Worm (Caenorhabditis elegans) whole organism, young adult: ENCODE data around the gene dod-24.

Experiments
- B0035.1 ChIP-seq: sonication (generic microtip); optimal IDR thresholded peaks from 2 replicates; lab custom pipeline; 2016; ENCODE audit warnings: missing genetic modification characterization, mild to moderate bottlenecking, missing compliant biosample characterization, missing genotype, missing genetic modification reagents
- C06A6.2 ChIP-seq: fragments of 200-800 bp; sonication (Bioruptor generic); conservative IDR thresholded peaks from 2 replicates; pipeline ENCODE4 v1.3.6; 2022; ENCODE audit warnings: missing genetic modification characterization, missing compliant biosample characterization
- F10E7.11 ChIP-seq: sonication (generic microtip); optimal IDR thresholded peaks from 2 replicates; lab custom pipeline; 2017; ENCODE audit warnings: mild to moderate bottlenecking, missing genetic modification characterization, moderate library complexity, missing compliant biosample characterization
- F23B12.7 ChIP-seq: sonication (generic microtip); optimal IDR thresholded peaks from 2 replicates; lab custom pipeline; 2017; ENCODE audit warnings: missing genetic modification characterization, mild to moderate bottlenecking, missing compliant biosample characterization, antibody characterized with exemption, moderate library complexity; ENCODE audit not compliant: insufficient read depth
- K11D2.4 ChIP-seq: fragments of 200-800 bp; sonication (Bioruptor generic); IDR thresholded peaks from 2 replicates; pipeline ENCODE4 v1.3.6; 2022; ENCODE audit warnings: missing genetic modification reagents, missing genetic modification characterization, missing compliant biosample characterization
- Y67H2A.10 ChIP-seq: fragments of 200-800 bp; sonication (Bioruptor generic); conservative IDR thresholded peaks from 2 replicates; pipeline ENCODE4 v1.3.6; 2022; ENCODE audit warnings: missing genetic modification reagents, missing genetic modification characterization, missing compliant biosample characterization
- Y79H2A.3 ChIP-seq: fragments of 200-800 bp; sonication (Bioruptor generic); conservative IDR thresholded peaks from 2 replicates; pipeline ENCODE4 v1.3.6; 2022; ENCODE audit warnings: missing genetic modification reagents, missing genetic modification characterization, missing compliant biosample characterization
- Y95B8A.8 ChIP-seq: fragments of 200-800 bp; sonication (Bioruptor generic); IDR thresholded peaks from 2 replicates; pipeline ENCODE4 v1.3.6; 2022; ENCODE audit warnings: missing genetic modification reagents, missing genetic modification characterization, missing compliant biosample characterization
- akir-1 ChIP-seq: fragments of 200-800 bp; sonication (Bioruptor generic); optimal IDR thresholded peaks from 2 replicates; lab custom pipeline; 2018; ENCODE audit warnings: mild to moderate bottlenecking, missing genetic modification characterization, moderate library complexity, missing compliant biosample characterization
- ama-1 ChIP-seq, 3 experiments: fragments of 150-350 bp in 1 of 3; sonication (generic microtip) in 2 of 3; optimal IDR thresholded peaks; 2 replicates each; lab custom pipeline; 2014 to 2018; ENCODE audit warnings: missing biosample characterization in 2 of 3, missing genetic modification characterization in 2 of 3, missing genetic modification reagents in 2 of 3
- aptf-2 ChIP-seq: fragments of 200-800 bp; sonication (Bioruptor generic); conservative IDR thresholded peaks from 2 replicates; pipeline ENCODE4 v1.3.6; 2022; ENCODE audit warnings: missing genetic modification reagents, missing genetic modification characterization, missing compliant biosample characterization
- athp-1 ChIP-seq: sonication (generic microtip); optimal IDR thresholded peaks from 2 replicates; lab custom pipeline; 2017; ENCODE audit warnings: mild to moderate bottlenecking, missing genetic modification characterization, missing compliant biosample characterization
- attf-6 ChIP-seq: fragments of 200-800 bp; sonication (Bioruptor generic); IDR thresholded peaks from 2 replicates; pipeline ENCODE4 v1.3.6; 2022; ENCODE audit warnings: missing genetic modification reagents, missing genetic modification characterization, missing compliant biosample characterization
- bed-1 ChIP-seq: fragments of 200-800 bp; sonication (Bioruptor generic); IDR thresholded peaks from 2 replicates; pipeline ENCODE4 v1.3.6; 2022; ENCODE audit warnings: missing genetic modification reagents, missing genetic modification characterization, missing compliant biosample characterization
- bed-2 ChIP-seq: fragments of 200-800 bp; sonication (Bioruptor generic); IDR thresholded peaks from 2 replicates; pipeline ENCODE4 v1.3.6; 2022; ENCODE audit warnings: missing genetic modification reagents, missing genetic modification characterization, missing compliant biosample characterization
- cebp-1 ChIP-seq, 2 experiments: fragments of 200-800 bp in 1 of 2; sonication (Bioruptor generic) in 1 of 2; sonication (generic microtip) in 1 of 2; IDR thresholded peaks in 1 of 2; optimal IDR thresholded peaks in 1 of 2; 2 replicates each; pipeline versions ENCODE4 v1.3.6 to Lab custom; 2017 to 2022; ENCODE audit warnings: missing compliant biosample characterization in 2 of 2, missing genetic modification characterization in 2 of 2, mild to moderate bottlenecking in 1 of 2, missing genetic modification reagents in 1 of 2, moderate library complexity in 1 of 2
- ceh-100 ChIP-seq: fragments of 200-800 bp; sonication (Bioruptor generic); IDR thresholded peaks from 2 replicates; pipeline ENCODE4 v1.3.6; 2022; ENCODE audit warnings: missing genetic modification reagents, missing genetic modification characterization, missing compliant biosample characterization
- ceh-91 ChIP-seq: fragments of 200-800 bp; sonication (Bioruptor generic); IDR thresholded peaks from 2 replicates; pipeline ENCODE4 v1.3.6; 2022; ENCODE audit warnings: missing genetic modification reagents, missing genetic modification characterization, missing compliant biosample characterization
- dox-1 ChIP-seq: fragments of 200-800 bp; sonication (Bioruptor generic); IDR thresholded peaks from 2 replicates; pipeline ENCODE4 v1.3.6; 2022; ENCODE audit warnings: missing genetic modification reagents, missing genetic modification characterization, missing compliant biosample characterization
- dpl-1 ChIP-seq: fragments of 150-350 bp; optimal IDR thresholded peaks from 2 replicates; lab custom pipeline; 2014; ENCODE audit warnings: missing biosample characterization, missing genetic modification reagents, missing genetic modification characterization
- efl-1 ChIP-seq: fragments of 150-350 bp; optimal IDR thresholded peaks from 2 replicates; lab custom pipeline; 2014; ENCODE audit warnings: missing biosample characterization, missing genetic modification reagents, missing genetic modification characterization
- egrh-3 ChIP-seq: fragments of 200-800 bp; sonication (Bioruptor generic); IDR thresholded peaks from 2 replicates; pipeline ENCODE4 v1.3.6; 2022; ENCODE audit warnings: missing genetic modification reagents, missing genetic modification characterization, missing compliant biosample characterization
- ekl-4 ChIP-seq: fragments of 200-800 bp; sonication (Bioruptor generic); IDR thresholded peaks from 2 replicates; pipeline ENCODE4 v1.3.6; 2022; ENCODE audit warnings: missing genetic modification reagents, missing genetic modification characterization, missing compliant biosample characterization
- ets-4 ChIP-seq: fragments of 200-800 bp; sonication (Bioruptor generic); optimal IDR thresholded peaks from 2 replicates; lab custom pipeline; 2018; ENCODE audit warnings: mild to moderate bottlenecking, missing genetic modification characterization, missing compliant biosample characterization
- hmg-1.2 ChIP-seq: fragments of 200-800 bp; sonication (Bioruptor generic); IDR thresholded peaks from 2 replicates; pipeline ENCODE4 v1.3.6; 2022; ENCODE audit warnings: missing genetic modification reagents, missing genetic modification characterization, missing compliant biosample characterization
- hmg-20 ChIP-seq: fragments of 200-800 bp; sonication (Bioruptor generic); IDR thresholded peaks from 2 replicates; pipeline ENCODE4 v1.3.6; 2022; ENCODE audit warnings: missing genetic modification reagents, missing genetic modification characterization, missing compliant biosample characterization
- hrde-1 ChIP-seq: sonication (generic microtip); optimal IDR thresholded peaks from 2 replicates; lab custom pipeline; 2016; ENCODE audit warnings: missing genetic modification characterization, mild to moderate bottlenecking, missing compliant biosample characterization, moderate library complexity, missing genotype, missing genetic modification reagents, borderline replicate concordance
- madf-6 ChIP-seq: fragments of 200-800 bp; sonication (Bioruptor generic); IDR thresholded peaks from 2 replicates; pipeline ENCODE4 v1.3.6; 2022; ENCODE audit warnings: missing genetic modification reagents, missing genetic modification characterization, missing compliant biosample characterization
- mes-4 ChIP-seq: sonication (generic microtip); optimal IDR thresholded peaks from 2 replicates; lab custom pipeline; 2016; ENCODE audit warnings: missing genotype, missing genetic modification characterization, missing compliant biosample characterization
- mxl-1 ChIP-seq: sonication (generic microtip); optimal IDR thresholded peaks from 2 replicates; lab custom pipeline; 2016; ENCODE audit warnings: missing genetic modification characterization, missing compliant biosample characterization
- nhr-179 ChIP-seq: sonication (generic microtip); optimal IDR thresholded peaks from 2 replicates; lab custom pipeline; 2016; ENCODE audit warnings: mild to moderate bottlenecking, missing genetic modification characterization, missing compliant biosample characterization
- rcor-1 ChIP-seq: fragments of 200-800 bp; sonication (Bioruptor generic); IDR thresholded peaks from 2 replicates; pipeline ENCODE4 v1.3.6; 2022; ENCODE audit warnings: missing genetic modification reagents, missing genetic modification characterization, missing compliant biosample characterization
- repo-1 ChIP-seq: sonication (generic microtip); optimal IDR thresholded peaks from 2 replicates; lab custom pipeline; 2017; ENCODE audit warnings: mild to moderate bottlenecking, missing genetic modification characterization, missing compliant biosample characterization
- rpc-1 ChIP-seq, 2 experiments: fragments of 150-350 bp in 1 of 2; sonication (generic microtip) in 1 of 2; optimal IDR thresholded peaks; 2 replicates each; lab custom pipeline; 2014 to 2018; ENCODE audit warnings: missing biosample characterization in 1 of 2, missing genetic modification characterization in 1 of 2, missing genetic modification reagents in 1 of 2, missing genotype in 1 of 2
- sea-2 ChIP-seq: fragments of 200-800 bp; sonication (Bioruptor generic); IDR thresholded peaks from 2 replicates; pipeline ENCODE4 v1.3.6; 2022; ENCODE audit warnings: missing genetic modification characterization, missing compliant biosample characterization
- snpc-1.1 ChIP-seq: sonication (generic microtip); optimal IDR thresholded peaks from 2 replicates; lab custom pipeline; 2017; ENCODE audit warnings: missing genetic modification characterization, mild to moderate bottlenecking, missing compliant biosample characterization, antibody characterized with exemption, moderate library complexity, missing genotype, missing genetic modification reagents; ENCODE audit not compliant: insufficient read depth
- tlf-1 ChIP-seq: fragments of 200-800 bp; sonication (Bioruptor generic); optimal IDR thresholded peaks from 2 replicates; lab custom pipeline; 2018; ENCODE audit warnings: mild to moderate bottlenecking, missing genetic modification characterization, missing compliant biosample characterization
- zim-3 ChIP-seq: sonication (generic microtip); optimal IDR thresholded peaks from 2 replicates; lab custom pipeline; 2017; ENCODE audit warnings: mild to moderate bottlenecking, missing genetic modification characterization, moderate library complexity, missing compliant biosample characterization
- ztf-26 ChIP-seq: sonication (generic microtip); optimal IDR thresholded peaks from 2 replicates; lab custom pipeline; 2017; ENCODE audit warnings: missing genetic modification characterization, missing compliant biosample characterization
- ztf-6 ChIP-seq: fragments of 200-800 bp; sonication (Bioruptor generic); IDR thresholded peaks from 2 replicates; pipeline ENCODE4 v1.3.6; 2022; ENCODE audit warnings: missing genetic modification reagents, missing genetic modification characterization, missing compliant biosample characterization

Gene dod-24

DNA sequence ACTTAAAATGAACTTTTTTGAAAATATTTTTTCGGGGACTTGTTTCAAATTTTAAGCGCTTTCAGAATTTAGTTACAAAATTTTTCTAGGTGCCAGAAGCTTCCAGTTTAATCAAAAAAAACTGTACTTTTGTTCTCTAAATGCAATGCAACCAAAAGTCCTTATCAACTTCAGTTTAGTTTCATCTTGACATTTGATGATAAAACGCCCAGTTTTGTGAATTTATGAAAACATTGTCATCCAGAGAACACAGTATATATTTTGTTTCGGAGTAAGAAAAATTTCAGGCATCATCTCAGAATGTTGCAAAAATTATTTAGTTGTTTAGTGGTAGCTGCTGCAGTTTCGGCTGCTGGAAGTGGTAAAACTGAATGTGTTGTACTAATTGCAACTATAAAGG, 16.6 kb upstream of the dod-24 start, which contains the start of gene F55G11.6:
Gene F55G11.6 (plus strand): TSS at position 301 of the 400 bp plus-strand sequence.
- no peak for TF ChIP-seq egrh-3 (GFP tag; lab: Robert Waterston, UW)
- no peak for TF ChIP-seq hmg-1.2 (GFP tag; lab: Robert Waterston, UW)
- no peak for TF ChIP-seq mxl-1 (tag; lab: Kevin White, UChicago)
- no peak for TF ChIP-seq ceh-100 (GFP tag; lab: Robert Waterston, UW)
- TF ChIP-seq zim-3, result no peak
- TF ChIP-seq Y95B8A.8, result no peak
- TF ChIP-seq B0035.1 (tag; lab: Kevin White, UChicago), result no peak
- TF ChIP-seq nhr-179 (tag; lab: Kevin White, UChicago), result no peak
- TF ChIP-seq rpc-1 (optimal IDR thresholded peaks at IDR 0.05; lab: Kevin White, UChicago), result no peak
- TF ChIP-seq rpc-1 (tag; optimal IDR thresholded peaks at IDR 0.05; lab: Kevin White, UChicago), result no peak
- no peak for TF ChIP-seq K11D2.4 (GFP tag; lab: Robert Waterston, UW)
- TF ChIP-seq dpl-1 (GFP tag; lab: Kevin White, UChicago), result no peak
- no peak for TF ChIP-seq ama-1 (optimal IDR thresholded peaks at IDR 0.05; lab: Kevin White, UChicago)
- no peak for TF ChIP-seq ama-1 (GFP tag; optimal IDR thresholded peaks at IDR 0.05; lab: Kevin White, UChicago)
- no peak for TF ChIP-seq akir-1 (GFP tag; lab: Kevin White, UChicago)
- TF ChIP-seq ceh-91 (GFP tag; lab: Robert Waterston, UW), result no peak

DNA sequence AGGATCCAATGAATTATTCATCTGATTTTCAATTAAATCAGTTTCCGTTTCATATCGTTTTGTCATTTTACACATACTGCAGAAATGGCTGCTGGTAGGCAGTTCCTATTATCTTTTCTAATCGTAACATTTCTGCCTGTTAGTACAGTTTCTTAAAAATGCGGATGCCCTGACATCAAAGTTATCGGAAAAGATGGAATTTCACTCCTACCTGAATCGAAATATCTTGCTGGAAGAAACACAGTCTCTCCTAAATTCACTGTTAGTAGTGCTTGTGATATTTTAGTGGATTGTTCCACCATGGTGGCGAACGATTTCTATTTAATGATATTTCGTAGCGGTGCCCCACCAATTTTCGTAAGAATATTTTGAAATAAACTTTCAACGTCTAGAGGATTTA, 7.3 kb upstream of the dod-24 start, which contains the start of gene F55G11.10:
Gene F55G11.10 (plus strand): TSS at position 301 of the 400 bp plus-strand sequence.
- no peak for TF ChIP-seq Y67H2A.10 (GFP tag; lab: Robert Waterston, UW)
- TF ChIP-seq rcor-1 (GFP tag; lab: Robert Waterston, UW), result no peak
- no peak for TF ChIP-seq ztf-6 (GFP tag; lab: Robert Waterston, UW)
- TF ChIP-seq ztf-26 (tag; lab: Kevin White, UChicago), result no peak
- TF ChIP-seq mes-4 (tag; lab: Kevin White, UChicago), result no peak
- TF ChIP-seq attf-6 (GFP tag; lab: Robert Waterston, UW), result no peak
- no peak for TF ChIP-seq K11D2.4 (GFP tag; lab: Robert Waterston, UW)
- TF ChIP-seq sea-2, result no peak
- TF ChIP-seq dox-1 (GFP tag; lab: Robert Waterston, UW), result no peak
- TF ChIP-seq aptf-2 (GFP tag; lab: Robert Waterston, UW), result no peak
- no peak for TF ChIP-seq F10E7.11 (tag; lab: Kevin White, UChicago)
- TF ChIP-seq madf-6 (GFP tag; lab: Robert Waterston, UW), result no peak
- no peak for TF ChIP-seq hrde-1
- TF ChIP-seq F23B12.7, result no peak
- no peak for TF ChIP-seq repo-1 (tag; lab: Kevin White, UChicago)
- TF ChIP-seq cebp-1 (GFP tag; IDR thresholded peaks at IDR 0.05; lab: Robert Waterston, UW), result no peak
- TF ChIP-seq cebp-1 (tag; optimal IDR thresholded peaks at IDR 0.05; lab: Kevin White, UChicago), result no peak
- TF ChIP-seq ets-4 (GFP tag; lab: Kevin White, UChicago), result no peak

DNA sequence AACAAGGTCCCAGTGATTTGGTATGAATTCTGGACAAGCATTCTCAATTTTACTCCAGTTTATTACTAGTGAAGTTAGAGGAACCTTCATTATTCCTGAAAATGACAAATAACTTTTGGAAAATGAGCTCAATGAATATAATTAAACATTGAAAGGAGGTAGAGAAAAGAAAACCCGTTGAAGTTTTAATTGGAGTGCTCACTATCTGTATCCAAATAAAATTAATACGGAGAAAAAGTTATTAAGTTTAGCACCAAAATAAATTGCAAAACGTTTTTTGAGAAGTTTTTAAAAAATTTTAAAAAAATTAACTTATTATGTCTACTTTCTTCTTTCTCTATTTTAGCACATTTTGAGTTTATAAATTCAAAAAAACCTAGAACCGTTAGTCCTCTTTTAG, 5.3 kb upstream of the dod-24 start, which contains the start of gene F55G11.1:
Gene F55G11.1 (minus strand): TSS at position 101 of the 400 bp plus-strand sequence.
- TF ChIP-seq hmg-20 (GFP tag; lab: Robert Waterston, UW) (no peak), efl-1 (GFP tag; lab: Kevin White, UChicago) (no peak), Y79H2A.3 (no peak), bed-2 (no peak), C06A6.2 (no peak), athp-1 (tag; lab: Kevin White, UChicago) (no peak), ekl-4 (GFP tag; lab: Robert Waterston, UW) (no peak), snpc-1.1 (tag; lab: Kevin White, UChicago) (no peak), ztf-26 (tag; lab: Kevin White, UChicago) (no peak), tlf-1 (GFP tag; lab: Kevin White, UChicago) (no peak), mxl-1 (tag; lab: Kevin White, UChicago) (no peak), bed-1 (GFP tag; lab: Robert Waterston, UW) (no peak), zim-3 (no peak)
